ENCODE assay signal across 1 fruit fly cellular context in the genomic region with DNA sequence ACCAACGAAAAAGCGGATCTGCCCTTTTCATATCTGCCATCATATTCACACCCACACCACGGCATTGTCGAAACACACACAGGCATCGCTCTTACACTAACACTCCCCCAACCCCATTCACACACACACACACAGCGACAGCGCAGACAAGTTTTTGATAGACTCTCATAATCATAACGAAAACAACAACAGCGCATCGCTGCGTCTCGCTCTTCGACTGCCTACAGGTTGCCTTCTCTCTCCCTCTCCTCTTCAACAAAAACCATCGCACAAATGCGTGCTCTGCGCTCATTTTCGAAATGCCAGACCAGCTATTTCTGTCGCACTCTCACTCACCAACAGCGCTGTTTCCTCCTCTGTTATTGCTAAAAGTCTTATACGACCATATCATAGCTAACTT.
TF ChIP-seq lines count a peak whose summit lies in the region.

No protein-coding gene starts in this region.

TF ChIP-seq in whole organism, embryonic, 481 proteins besides CTCF, POLR2A, EP300 and RAD21 (continued from another document and continues in another):
- TF ChIP-seq Bgb (GFP tag; IDR thresholded peaks at IDR 0.05; lab: Robert Waterston, UW; ENCODE audit: partially characterized antibody) (peak; percentile 45; the same call in 1 of the 2 replicates), peb (GFP tag; IDR thresholded peaks at IDR 0.05; lab: Robert Waterston, UW) (no peak), CG5180 (GFP tag; optimal IDR thresholded peaks at IDR 0.05; lab: Kevin White, UChicago) (no peak), CG6689 (GFP tag; IDR thresholded peaks at IDR 0.05; lab: Robert Waterston, UW) (no peak), CG2120 (GFP tag; optimal IDR thresholded peaks at IDR 0.05; lab: Kevin White, UChicago) (no peak), Ptx1 (GFP tag; IDR thresholded peaks at IDR 0.05; lab: Robert Waterston, UW) (no peak), D (optimal IDR thresholded peaks at IDR 0.05; lab: Kevin White, UChicago) (peak; percentile 82), D (GFP tag; optimal IDR thresholded peaks at IDR 0.05; lab: Kevin White, UChicago) (peak; percentile 35), tgo (GFP tag; IDR thresholded peaks at IDR 0.05; lab: Robert Waterston, UW) (no peak), CG8089 (GFP tag; optimal IDR thresholded peaks at IDR 0.05; lab: Kevin White, UChicago) (no peak), odd (GFP tag; optimal IDR thresholded peaks at IDR 0.05; lab: Kevin White, UChicago) (no peak), CG42726 (GFP tag; IDR thresholded peaks at IDR 0.05; lab: Robert Waterston, UW; ENCODE audit: partially characterized antibody) (no peak), z (GFP tag; IDR thresholded peaks at IDR 0.05; lab: Robert Waterston, UW) (0 out of 3 replicates have a peak, but pooled peaks have one; percentile 48), abd-A (tag; optimal IDR thresholded peaks at IDR 0.05; lab: Kevin White, UChicago) (peak; percentile 99), Mad (GFP tag; optimal IDR thresholded peaks at IDR 0.05; lab: Kevin White, UChicago) (no peak), cato (GFP tag; optimal IDR thresholded peaks at IDR 0.05; lab: Kevin White, UChicago; ENCODE audit: borderline replicate concordance) (no peak), Ada2b (GFP tag; IDR thresholded peaks at IDR 0.05; lab: Robert Waterston, UW) (no peak), C15 (GFP tag; IDR thresholded peaks at IDR 0.05; lab: Robert Waterston, UW) (no peak), Mes4 (GFP tag; optimal IDR thresholded peaks at IDR 0.05; lab: Kevin White, UChicago) (no peak), CG4730 (GFP tag; IDR thresholded peaks at IDR 0.05; lab: Robert Waterston, UW) (no peak), Aef1 (GFP tag; IDR thresholded peaks at IDR 0.05; lab: Robert Waterston, UW) (peak; percentile 90), Bdp1 (GFP tag; optimal IDR thresholded peaks at IDR 0.05; lab: Kevin White, UChicago) (no peak), Doc2 (GFP tag; IDR thresholded peaks at IDR 0.05; lab: Robert Waterston, UW) (no peak), nmo (GFP tag; optimal IDR thresholded peaks at IDR 0.05; lab: Kevin White, UChicago) (peak; percentile 32), CG4820 (GFP tag; optimal IDR thresholded peaks at IDR 0.05; lab: Kevin White, UChicago) (no peak), HmgZ (tag; optimal IDR thresholded peaks at IDR 0.05; lab: Kevin White, UChicago) (peak; percentile 46), CG17359 (tag; optimal IDR thresholded peaks at IDR 0.05; lab: Kevin White, UChicago) (no peak), wdn (GFP tag; IDR thresholded peaks at IDR 0.05; lab: Robert Waterston, UW) (no peak), CG17328 (GFP tag; IDR thresholded peaks at IDR 0.05; lab: Robert Waterston, UW) (no peak), CG11560 (tag; IDR thresholded peaks at IDR 0.05; lab: Robert Waterston, UW) (no peak), CG2875 (GFP tag; optimal IDR thresholded peaks at IDR 0.05; lab: Kevin White, UChicago) (no peak), emc (GFP tag; optimal IDR thresholded peaks at IDR 0.05; lab: Kevin White, UChicago) (no peak), jing (GFP tag; optimal IDR thresholded peaks at IDR 0.05; lab: Kevin White, UChicago) (peak; percentile 43), CG4424 (GFP tag; optimal IDR thresholded peaks at IDR 0.05; lab: Kevin White, UChicago) (no peak), Abd-B (GFP tag; optimal IDR thresholded peaks at IDR 0.05; lab: Kevin White, UChicago) (peak; percentile 47), Oli (tag; optimal IDR thresholded peaks at IDR 0.05; lab: Kevin White, UChicago) (no peak), CG10267 (tag; optimal IDR thresholded peaks at IDR 0.05; lab: Kevin White, UChicago) (no peak), CG30020 (tag; optimal IDR thresholded peaks at IDR 0.05; lab: Kevin White, UChicago) (no peak), Usf (GFP tag; optimal IDR thresholded peaks at IDR 0.05; lab: Kevin White, UChicago) (no peak), CG5245 (GFP tag; optimal IDR thresholded peaks at IDR 0.05; lab: Kevin White, UChicago) (no peak), repo (GFP tag; optimal IDR thresholded peaks at IDR 0.05; lab: Kevin White, UChicago) (no peak), CG31224 (GFP tag; IDR thresholded peaks at IDR 0.05; lab: Robert Waterston, UW) (no peak), CG12104 (GFP tag; optimal IDR thresholded peaks at IDR 0.05; lab: Kevin White, UChicago) (no peak), fru (optimal IDR thresholded peaks at IDR 0.05; lab: Kevin White, UChicago) (no peak), sisA (GFP tag; IDR thresholded peaks at IDR 0.05; lab: Robert Waterston, UW) (no peak), CG7987 (GFP tag; optimal IDR thresholded peaks at IDR 0.05; lab: Kevin White, UChicago) (no peak), CG18599 (GFP tag; optimal IDR thresholded peaks at IDR 0.05; lab: Kevin White, UChicago) (no peak), CG6854 (GFP tag; optimal IDR thresholded peaks at IDR 0.05; lab: Kevin White, UChicago) (no peak), CG43689 (GFP tag; IDR thresholded peaks at IDR 0.05; lab: Robert Waterston, UW) (no peak), salm (tag; optimal IDR thresholded peaks at IDR 0.05; lab: Kevin White, UChicago) (peak; percentile 94), Pdp1 (GFP tag; optimal IDR thresholded peaks at IDR 0.05; lab: Kevin White, UChicago) (peak in 1 of 2 experiments; percentile 68), Sox102F (GFP tag; optimal IDR thresholded peaks at IDR 0.05; lab: Kevin White, UChicago) (no peak), CG10321 (GFP tag; IDR thresholded peaks at IDR 0.05; lab: Robert Waterston, UW) (peak; percentile 95), gsb-n (tag; optimal IDR thresholded peaks at IDR 0.05; lab: Kevin White, UChicago) (no peak), eve (GFP tag; optimal IDR thresholded peaks at IDR 0.05; lab: Kevin White, UChicago) (no peak), Med (GFP tag; lab: Kevin White, UChicago) (peak; percentile 71), CG12236 (GFP tag; optimal IDR thresholded peaks at IDR 0.05; lab: Kevin White, UChicago) (no peak), Hmr (GFP tag; optimal IDR thresholded peaks at IDR 0.05; lab: Kevin White, UChicago) (no peak), MTF-1 (GFP tag; optimal IDR thresholded peaks at IDR 0.05; lab: Kevin White, UChicago; ENCODE audit: borderline replicate concordance) (no peak), CG15073 (GFP tag; optimal IDR thresholded peaks at IDR 0.05; lab: Kevin White, UChicago) (no peak), sqz (GFP tag; optimal IDR thresholded peaks at IDR 0.05; lab: Kevin White, UChicago) (peak; percentile 70), CG12769 (tag; optimal IDR thresholded peaks at IDR 0.05; lab: Kevin White, UChicago) (peak; percentile 46), sd (tag; optimal IDR thresholded peaks at IDR 0.05; lab: Kevin White, UChicago) (peak; percentile 66), amos (GFP tag; IDR thresholded peaks at IDR 0.05; lab: Robert Waterston, UW; ENCODE audit: partially characterized antibody) (no peak; the same call in 1 of the 2 replicates), HLH54F (GFP tag; optimal IDR thresholded peaks at IDR 0.05; lab: Kevin White, UChicago) (no peak), vnd (GFP tag; IDR thresholded peaks at IDR 0.05; lab: Robert Waterston, UW; ENCODE audit: partially characterized antibody) (no peak), Mrtf (GFP tag; IDR thresholded peaks at IDR 0.05; lab: Robert Waterston, UW) (no peak), Fer1 (GFP tag; optimal IDR thresholded peaks at IDR 0.05; lab: Kevin White, UChicago) (no peak), CG18262 (tag; optimal IDR thresholded peaks at IDR 0.05; lab: Kevin White, UChicago) (no peak), CG32772 (GFP tag; IDR thresholded peaks at IDR 0.05; lab: Robert Waterston, UW) (no peak), Dbx (GFP tag; IDR thresholded peaks at IDR 0.05; lab: Robert Waterston, UW) (no peak), CG1529 (GFP tag; optimal IDR thresholded peaks at IDR 0.05; lab: Kevin White, UChicago) (no peak), CG15479 (GFP tag; optimal IDR thresholded peaks at IDR 0.05; lab: Kevin White, UChicago) (peak; percentile 55), nerfin-2 (GFP tag; IDR thresholded peaks at IDR 0.05; lab: Robert Waterston, UW; ENCODE audit: partially characterized antibody) (no peak), her (GFP tag; optimal IDR thresholded peaks at IDR 0.05; lab: Kevin White, UChicago) (peak; percentile 66), CG8765 (GFP tag; IDR thresholded peaks at IDR 0.05; lab: Robert Waterston, UW) (no peak), zen (tag; optimal IDR thresholded peaks at IDR 0.05; lab: Kevin White, UChicago) (peak; percentile 50), CG13894 (tag; optimal IDR thresholded peaks at IDR 0.05; lab: Kevin White, UChicago) (no peak), CG15269 (tag; optimal IDR thresholded peaks at IDR 0.05; lab: Kevin White, UChicago) (no peak), E2f1 (GFP tag; IDR thresholded peaks at IDR 0.05; lab: Robert Waterston, UW) (no peak), kah (GFP tag; optimal IDR thresholded peaks at IDR 0.05; lab: Kevin White, UChicago) (peak; percentile 71), ERR (GFP tag; optimal IDR thresholded peaks at IDR 0.05; lab: Kevin White, UChicago) (no peak), gce (GFP tag; IDR thresholded peaks at IDR 0.05; lab: Robert Waterston, UW) (no peak), bsh (GFP tag; optimal IDR thresholded peaks at IDR 0.05; lab: Kevin White, UChicago) (no peak), toy (GFP tag; IDR thresholded peaks at IDR 0.05; lab: Robert Waterston, UW) (no peak), Dip3 (GFP tag; optimal IDR thresholded peaks at IDR 0.05; lab: Kevin White, UChicago) (no peak), Taf1 (GFP tag; IDR thresholded peaks at IDR 0.05; lab: Robert Waterston, UW) (no peak), CG16813 (GFP tag; IDR thresholded peaks at IDR 0.05; lab: Robert Waterston, UW; ENCODE audit: partially characterized antibody) (no peak), CG2678 (tag; optimal IDR thresholded peaks at IDR 0.05; lab: Kevin White, UChicago) (no peak), tna (GFP tag; IDR thresholded peaks at IDR 0.05; lab: Robert Waterston, UW; ENCODE audit: partially characterized antibody) (no peak), CG9609 (GFP tag; optimal IDR thresholded peaks at IDR 0.05; lab: Kevin White, UChicago) (no peak), slp2 (GFP tag; optimal IDR thresholded peaks at IDR 0.05; lab: Kevin White, UChicago) (no peak), NFAT (GFP tag; IDR thresholded peaks at IDR 0.05; lab: Robert Waterston, UW) (no peak), kni (GFP tag; optimal IDR thresholded peaks at IDR 0.05; lab: Kevin White, UChicago) (peak; percentile 88), inv (GFP tag; IDR thresholded peaks at IDR 0.05; lab: Robert Waterston, UW; ENCODE audit: partially characterized antibody) (no peak), CG10431 (GFP tag; optimal IDR thresholded peaks at IDR 0.05; lab: Kevin White, UChicago) (no peak), CG8281 (tag; optimal IDR thresholded peaks at IDR 0.05; lab: Kevin White, UChicago) (no peak), CG10209 (GFP tag; optimal IDR thresholded peaks at IDR 0.05; lab: Kevin White, UChicago) (no peak), HLHmδ (GFP tag; optimal IDR thresholded peaks at IDR 0.05; lab: Kevin White, UChicago) (no peak), onecut (GFP tag; IDR thresholded peaks at IDR 0.05; lab: Robert Waterston, UW) (no peak), tll (GFP tag; optimal IDR thresholded peaks at IDR 0.05; lab: Kevin White, UChicago) (peak in 1 of 2 experiments; percentile 61), ems (GFP tag; optimal IDR thresholded peaks at IDR 0.05; lab: Kevin White, UChicago) (no peak), mam (GFP tag; optimal IDR thresholded peaks at IDR 0.05; lab: Kevin White, UChicago) (no peak), Eip74EF (GFP tag; optimal IDR thresholded peaks at IDR 0.05; lab: Kevin White, UChicago) (peak in 1 of 2 experiments; percentile 21), slbo (GFP tag; IDR thresholded peaks at IDR 0.05; lab: Robert Waterston, UW) (no peak), CG1233 (GFP tag; optimal IDR thresholded peaks at IDR 0.05; lab: Kevin White, UChicago) (no peak), pros (GFP tag; optimal IDR thresholded peaks at IDR 0.05; lab: Kevin White, UChicago) (peak; percentile 77), CG4617 (GFP tag; optimal IDR thresholded peaks at IDR 0.05; lab: Kevin White, UChicago; ENCODE audit: borderline replicate concordance) (no peak), Ravus (GFP tag; IDR thresholded peaks at IDR 0.05; lab: Robert Waterston, UW) (no peak), CG14710 (tag; optimal IDR thresholded peaks at IDR 0.05; lab: Kevin White, UChicago) (no peak), CG10274 (GFP tag; optimal IDR thresholded peaks at IDR 0.05; lab: Kevin White, UChicago) (no peak), dimm (GFP tag; IDR thresholded peaks at IDR 0.05; lab: Robert Waterston, UW) (no peak), zfh2 (GFP tag; optimal IDR thresholded peaks at IDR 0.05; lab: Kevin White, UChicago) (no peak), MESR4 (GFP tag; optimal IDR thresholded peaks at IDR 0.05; lab: Kevin White, UChicago) (no peak), CG8924 (tag; optimal IDR thresholded peaks at IDR 0.05; lab: Kevin White, UChicago) (peak; percentile 15), Jarid2 (GFP tag; optimal IDR thresholded peaks at IDR 0.05; lab: Kevin White, UChicago) (peak; percentile 83), Six4 (GFP tag; optimal IDR thresholded peaks at IDR 0.05; lab: Kevin White, UChicago) (no peak), Asciz (GFP tag; optimal IDR thresholded peaks at IDR 0.05; lab: Kevin White, UChicago) (no peak), CG6813 (GFP tag; optimal IDR thresholded peaks at IDR 0.05; lab: Kevin White, UChicago) (no peak), ato (GFP tag; IDR thresholded peaks at IDR 0.05; lab: Robert Waterston, UW; ENCODE audit: partially characterized antibody) (no peak), Sin3A (optimal IDR thresholded peaks at IDR 0.05; lab: Kevin White, UChicago) (no peak), sima (GFP tag; optimal IDR thresholded peaks at IDR 0.05; lab: Kevin White, UChicago) (no peak), tin (GFP tag; optimal IDR thresholded peaks at IDR 0.05; lab: Kevin White, UChicago) (no peak), Oaz (GFP tag; IDR thresholded peaks at IDR 0.05; lab: Robert Waterston, UW) (no peak), D19B (GFP tag; optimal IDR thresholded peaks at IDR 0.05; lab: Kevin White, UChicago) (no peak), CG12299 (tag; optimal IDR thresholded peaks at IDR 0.05; lab: Kevin White, UChicago) (no peak), Dfd (GFP tag; optimal IDR thresholded peaks at IDR 0.05; lab: Kevin White, UChicago) (peak in 1 of 2 experiments; percentile 1), ssp (GFP tag; IDR thresholded peaks at IDR 0.05; lab: Robert Waterston, UW) (no peak), CG33557 (GFP tag; optimal IDR thresholded peaks at IDR 0.05; lab: Kevin White, UChicago) (no peak), az2 (GFP tag; optimal IDR thresholded peaks at IDR 0.05; lab: Kevin White, UChicago) (no peak), CG9727 (GFP tag; optimal IDR thresholded peaks at IDR 0.05; lab: Kevin White, UChicago) (no peak), Doc3 (GFP tag; IDR thresholded peaks at IDR 0.05; lab: Robert Waterston, UW; ENCODE audit: partially characterized antibody) (no peak)
